Worm (Caenorhabditis elegans): ENCODE results near the gene srsx-16.

Gene srsx-16

ce11 chrIV:5607343-5607742, 12.2 kb downstream of the srsx-16 start (continued):
- TF ChIP-seq F37D6.2 (tag; optimal IDR thresholded peaks at IDR 0.05) (peak; percentile 76), cey-2 (tag; optimal IDR thresholded peaks at IDR 0.05; ENCODE audit: borderline replicate concordance, insufficient read depth) (no peak), mdt-29 (GFP tag; IDR thresholded peaks at IDR 0.05) (0 out of 2 replicates have a peak, but pooled peaks have one; percentile 41), hlh-11 (tag; optimal IDR thresholded peaks at IDR 0.05) (peak; percentile 98), mep-1 (tag; optimal IDR thresholded peaks at IDR 0.05) (peak; percentile 94), unc-62 (GFP tag; optimal IDR thresholded peaks at IDR 0.05 in 1 of 2) (peak in 1 of 2 experiments; percentile 99), unc-62 (tag; optimal IDR thresholded peaks at IDR 0.05) (peak; percentile 57), nhr-28 (tag; optimal IDR thresholded peaks at IDR 0.05) (peak; percentile 98), hif-1 (tag; optimal IDR thresholded peaks at IDR 0.05) (peak; percentile 39 to 88), hmg-1.1 (GFP tag; IDR thresholded peaks at IDR 0.05) (peak; percentile 87), lin-29 (GFP tag; IDR thresholded peaks at IDR 0.05) (0 out of 2 replicates have a peak, but pooled peaks have one; percentile 19), unc-39 (tag; optimal IDR thresholded peaks at IDR 0.05) (no peak), lin-38 (GFP tag; IDR thresholded peaks at IDR 0.05) (peak; percentile 46), nhr-102 (tag; optimal IDR thresholded peaks at IDR 0.05) (peak; percentile 48), jun-1 (tag; optimal IDR thresholded peaks at IDR 0.05) (peak; percentile 13), daf-12 (tag; optimal IDR thresholded peaks at IDR 0.05) (no peak), mdl-1 (tag; optimal IDR thresholded peaks at IDR 0.05) (peak; percentile 80 to 96), F10B5.3 (tag; optimal IDR thresholded peaks at IDR 0.05) (peak; percentile 20), dve-1 (tag; optimal IDR thresholded peaks at IDR 0.05; ENCODE audit: insufficient read depth) (peak; percentile 93), ZK337.2 (GFP tag; IDR thresholded peaks at IDR 0.05) (no peak), madf-5 (GFP tag; IDR thresholded peaks at IDR 0.05) (no peak), lim-7 (GFP tag; IDR thresholded peaks at IDR 0.05) (0 out of 2 replicates have a peak, but pooled peaks have one; percentile 28), ceh-20 (GFP tag; IDR thresholded peaks at IDR 0.05) (peak; percentile 91), ceh-62 (tag; optimal IDR thresholded peaks at IDR 0.05) (no peak), aha-1 (tag) (peak; percentile 64), tag-97 (GFP tag; IDR thresholded peaks at IDR 0.05) (0 out of 2 replicates have a peak, but pooled peaks have one; percentile 6), daf-16 (GFP tag; optimal IDR thresholded peaks at IDR 0.05) (peak in 1 of 2 experiments; percentile 94), daf-16 (tag; optimal IDR thresholded peaks at IDR 0.05) (peak; percentile 66), ceh-44 (GFP tag; IDR thresholded peaks at IDR 0.05) (peak; percentile 44; the same call in 1 of the 2 replicates), tra-1 (GFP tag; IDR thresholded peaks at IDR 0.05) (peak; percentile 86), hlh-30 (tag; optimal IDR thresholded peaks at IDR 0.05; ENCODE audit: insufficient read depth) (peak; percentile 99), mxl-3 (GFP tag; optimal IDR thresholded peaks at IDR 0.05) (peak; percentile 83), zip-2 (tag; optimal IDR thresholded peaks at IDR 0.05) (no peak), nhr-25 (tag; optimal IDR thresholded peaks at IDR 0.05; ENCODE audit: borderline replicate concordance, insufficient read depth) (peak; percentile 59), lin-39 (tag; optimal IDR thresholded peaks at IDR 0.05) (no peak)

ce11 chrIV:5605225-5605624, 14.3 kb downstream of the srsx-16 start:
- peak in 1 of 2 experiments; percentile 61 for TF ChIP-seq mdl-1 (tag; optimal IDR thresholded peaks at IDR 0.05)
- TF ChIP-seq daf-12 (tag; optimal IDR thresholded peaks at IDR 0.05), result no peak
- peak; percentile 71 for TF ChIP-seq hlh-11 (tag; optimal IDR thresholded peaks at IDR 0.05)
- TF ChIP-seq nhr-6 (tag; optimal IDR thresholded peaks at IDR 0.05), result peak; percentile 70
- no peak for TF ChIP-seq dmd-9 (GFP tag; IDR thresholded peaks at IDR 0.05)
- no peak for TF ChIP-seq Y48G9A.11 (GFP tag; IDR thresholded peaks at IDR 0.05)
- TF ChIP-seq dmd-6 (GFP tag; IDR thresholded peaks at IDR 0.05), result peak; percentile 20; the same call in 1 of the 2 replicates
- no peak for TF ChIP-seq ces-1 (GFP tag; optimal IDR thresholded peaks at IDR 0.05)
- peak; percentile 54 for TF ChIP-seq dve-1 (tag; optimal IDR thresholded peaks at IDR 0.05; ENCODE audit: insufficient read depth)
- peak; percentile 22 for TF ChIP-seq cey-2 (tag; optimal IDR thresholded peaks at IDR 0.05; ENCODE audit: borderline replicate concordance, insufficient read depth)
- no peak for TF ChIP-seq unc-39 (tag; optimal IDR thresholded peaks at IDR 0.05)
- no peak for TF ChIP-seq unc-62 (GFP tag; optimal IDR thresholded peaks at IDR 0.05 in 1 of 2)
- TF ChIP-seq unc-62 (tag; optimal IDR thresholded peaks at IDR 0.05), result no peak
- TF ChIP-seq nhr-28 (tag; optimal IDR thresholded peaks at IDR 0.05), result peak; percentile 71
- peak; percentile 92 for TF ChIP-seq hlh-30 (tag; optimal IDR thresholded peaks at IDR 0.05; ENCODE audit: insufficient read depth)
- no peak for TF ChIP-seq mep-1 (tag; optimal IDR thresholded peaks at IDR 0.05)
- TF ChIP-seq ama-1 (optimal IDR thresholded peaks at IDR 0.05), result peak; percentile 40
- no peak for TF ChIP-seq Y105C5A.15 (GFP tag; IDR thresholded peaks at IDR 0.05)
- no peak for TF ChIP-seq spr-1 (tag; optimal IDR thresholded peaks at IDR 0.05)
- TF ChIP-seq lim-7 (GFP tag; IDR thresholded peaks at IDR 0.05), result no peak
- TF ChIP-seq pha-4 (GFP tag; IDR thresholded peaks at IDR 0.05), result no peak; the same call in 1 of the 2 replicates
- TF ChIP-seq pha-4 (tag; optimal IDR thresholded peaks at IDR 0.05), result peak; percentile 30

All from whole organism, L4 larva.